Worm (Caenorhabditis elegans): ENCODE results near the gene Y43E12A.2.

- TF ChIP-seq npax-4 (tag; optimal IDR thresholded peaks at IDR 0.05) (no peak), sox-4 (tag; optimal IDR thresholded peaks at IDR 0.05) (no peak)
Observed at ce11 chrIV:11019962-11020550, 38.2 kb downstream of the Y43E12A.2 start, which contains the start of gene F13H10.8.

Data from whole organism, late embryonic.